Worm (Caenorhabditis elegans) whole organism, L1 larva: ENCODE data around the gene D1079.1.

Source experiments
- C04F5.9 ChIP-seq: sonication (generic microtip); optimal IDR thresholded peaks from 2 replicates; lab custom pipeline; 2016; ENCODE audit warnings: missing genetic modification characterization, missing compliant biosample characterization
- C16A3.4 ChIP-seq: fragments of 150-350 bp; optimal IDR thresholded peaks from 2 replicates; lab custom pipeline; 2014; ENCODE audit warnings: missing biosample characterization, missing genetic modification characterization
- C34B4.2 ChIP-seq: sonication (generic microtip); optimal IDR thresholded peaks from 2 replicates; lab custom pipeline; 2017; ENCODE audit warnings: mild to moderate bottlenecking, missing genetic modification characterization, missing compliant biosample characterization
- F16B12.6 ChIP-seq: fragments of 150-350 bp; optimal IDR thresholded peaks from 2 replicates; lab custom pipeline; 2014; ENCODE audit warnings: missing biosample characterization, missing genetic modification characterization
- aha-1 ChIP-seq: fragments of 150-350 bp; optimal IDR thresholded peaks from 2 replicates; lab custom pipeline; 2014; ENCODE audit warnings: missing biosample characterization, missing genetic modification characterization
- aly-2 ChIP-seq: fragments of 150-350 bp; optimal IDR thresholded peaks from 2 replicates; lab custom pipeline; 2014; ENCODE audit warnings: missing biosample characterization, missing genetic modification characterization
- blmp-1 ChIP-seq: fragments of 150-350 bp; optimal IDR thresholded peaks from 2 replicates; lab custom pipeline; 2014; ENCODE audit warnings: missing biosample characterization, missing genetic modification characterization
- ceh-8 ChIP-seq: fragments of 200-800 bp; sonication (Bioruptor generic); optimal IDR thresholded peaks from 2 replicates; lab custom pipeline; 2018; ENCODE audit warnings: mild to moderate bottlenecking, missing genetic modification characterization, moderate library complexity, missing compliant biosample characterization
- ceh-82 ChIP-seq, 3 experiments: fragments of 150-350 bp in 1 of 3; sonication (generic microtip) in 2 of 3; optimal IDR thresholded peaks; 2 replicates each; lab custom pipeline; 2014 to 2017; ENCODE audit warnings: missing biosample characterization in 3 of 3, missing genetic modification characterization in 3 of 3
- ceh-90 ChIP-seq: sonication (generic microtip); optimal IDR thresholded peaks from 2 replicates; lab custom pipeline; 2016; ENCODE audit warnings: missing genetic modification characterization, missing compliant biosample characterization
- ces-1 ChIP-seq: fragments of 150-350 bp; optimal IDR thresholded peaks from 2 replicates; lab custom pipeline; 2014; ENCODE audit warnings: missing biosample characterization, missing genetic modification reagents, missing genetic modification characterization
- dsc-1 ChIP-seq: sonication (generic microtip); optimal IDR thresholded peaks from 2 replicates; lab custom pipeline; 2016; ENCODE audit warnings: mild to moderate bottlenecking, missing genetic modification characterization, missing compliant biosample characterization
- efl-1 ChIP-seq, 4 experiments: fragments of 150-350 bp; optimal IDR thresholded peaks in 3 of 4; peaks in 1 of 4; 1 replicate in 1 of 4; 2 replicates in 3 of 4; lab custom pipeline; 2014; ENCODE audit warnings: missing biosample characterization in 2 of 4, missing genetic modification characterization in 2 of 4, missing genetic modification reagents in 2 of 4
- efl-3 ChIP-seq: fragments of 200-800 bp; sonication (Bioruptor generic); optimal IDR thresholded peaks from 2 replicates; lab custom pipeline; 2018; ENCODE audit warnings: mild to moderate bottlenecking, missing genetic modification characterization, missing compliant biosample characterization
- egl-13 ChIP-seq: sonication (generic microtip); optimal IDR thresholded peaks from 2 replicates; lab custom pipeline; 2016; ENCODE audit warnings: missing genotype, missing genetic modification reagents, missing genetic modification characterization, missing compliant biosample characterization
- ets-5 ChIP-seq: fragments of 200-800 bp; sonication (Bioruptor generic); IDR thresholded peaks from 2 replicates; pipeline ENCODE4 v1.3.6; 2022; ENCODE audit warnings: missing genetic modification characterization, missing compliant biosample characterization
- fkh-10 ChIP-seq: sonication (generic microtip); optimal IDR thresholded peaks from 2 replicates; lab custom pipeline; 2017; ENCODE audit warnings: missing biosample characterization, missing genetic modification reagents, missing genetic modification characterization
- fkh-4 ChIP-seq: sonication (generic microtip); optimal IDR thresholded peaks from 2 replicates; lab custom pipeline; 2016; ENCODE audit warnings: missing compliant biosample characterization, missing genetic modification characterization, borderline replicate concordance
- grh-1 ChIP-seq: fragments of 200-800 bp; sonication (Bioruptor generic); IDR thresholded peaks from 2 replicates; pipeline ENCODE4 v1.3.6; 2022; ENCODE audit warnings: missing genetic modification reagents, missing genetic modification characterization, missing compliant biosample characterization
- irx-1 ChIP-seq: sonication (generic microtip); optimal IDR thresholded peaks from 2 replicates; lab custom pipeline; 2016; ENCODE audit warnings: missing genetic modification characterization, missing compliant biosample characterization
- isw-1 ChIP-seq: fragments of 200-800 bp; sonication (Bioruptor generic); IDR thresholded peaks from 2 replicates; pipeline ENCODE4 v1.3.6; 2022; ENCODE audit warnings: missing genetic modification characterization, missing compliant biosample characterization
- jun-1 ChIP-seq: fragments of 150-350 bp; optimal IDR thresholded peaks from 2 replicates; lab custom pipeline; 2014; ENCODE audit warnings: missing biosample characterization, missing genetic modification reagents, missing genetic modification characterization
- lin-35 ChIP-seq, 2 experiments: fragments of 150-350 bp; optimal IDR thresholded peaks; 2 replicates each; lab custom pipeline; 2014; ENCODE audit warnings: missing biosample characterization in 2 of 2, missing genetic modification characterization in 2 of 2, missing genetic modification reagents in 2 of 2
- lir-3 ChIP-seq: sonication (generic microtip); optimal IDR thresholded peaks from 2 replicates; lab custom pipeline; 2016; ENCODE audit warnings: mild to moderate bottlenecking, missing genetic modification characterization, moderate library complexity, missing compliant biosample characterization; ENCODE audit not compliant: poor library complexity
- lsy-2 ChIP-seq, 2 experiments: fragments of 150-350 bp; optimal IDR thresholded peaks; 2 replicates each; lab custom pipeline; 2014; ENCODE audit warnings: missing biosample characterization in 2 of 2, missing genetic modification characterization in 2 of 2
- mab-9 ChIP-seq: fragments of 200-800 bp; sonication (Bioruptor generic); IDR thresholded peaks from 2 replicates; pipeline ENCODE4 v1.3.6; 2022; ENCODE audit warnings: missing genetic modification reagents, missing genetic modification characterization, missing compliant biosample characterization
- mdl-1 ChIP-seq, 2 experiments: fragments of 150-350 bp; optimal IDR thresholded peaks; 2 replicates each; lab custom pipeline; 2014 to 2017; ENCODE audit warnings: missing biosample characterization in 2 of 2, missing genetic modification characterization in 2 of 2, inconsistent platforms in 1 of 2
- mef-2 ChIP-seq: fragments of 150-350 bp; optimal IDR thresholded peaks from 2 replicates; lab custom pipeline; 2014; ENCODE audit warnings: missing biosample characterization, missing genetic modification characterization
- nhr-12 ChIP-seq: sonication (generic microtip); optimal IDR thresholded peaks from 2 replicates; lab custom pipeline; 2017; ENCODE audit warnings: missing biosample characterization, missing genetic modification characterization
- nhr-19 ChIP-seq: fragments of 200-800 bp; sonication (Bioruptor generic); conservative IDR thresholded peaks from 2 replicates; pipeline ENCODE4 v1.3.6; 2022; ENCODE audit warnings: missing genetic modification characterization, missing compliant biosample characterization
- nhr-20 ChIP-seq: sonication (generic microtip); optimal IDR thresholded peaks from 2 replicates; lab custom pipeline; 2016; ENCODE audit warnings: mild to moderate bottlenecking, missing genetic modification characterization, missing compliant biosample characterization
- nhr-237 ChIP-seq: fragments of 150-350 bp; optimal IDR thresholded peaks from 2 replicates; lab custom pipeline; 2014; ENCODE audit warnings: missing biosample characterization, missing genetic modification characterization
- nhr-28 ChIP-seq: fragments of 150-350 bp; optimal IDR thresholded peaks from 2 replicates; lab custom pipeline; 2014; ENCODE audit warnings: missing biosample characterization, missing genetic modification characterization
- nhr-47 ChIP-seq: sonication (generic microtip); optimal IDR thresholded peaks from 2 replicates; lab custom pipeline; 2016; ENCODE audit warnings: mild to moderate bottlenecking, missing genetic modification characterization, moderate library complexity, missing compliant biosample characterization
- nhr-76 ChIP-seq: sonication (generic microtip); optimal IDR thresholded peaks from 2 replicates; lab custom pipeline; 2017; ENCODE audit warnings: missing biosample characterization, missing genetic modification characterization
- nhr-77 ChIP-seq: fragments of 150-350 bp; optimal IDR thresholded peaks from 2 replicates; lab custom pipeline; 2014; ENCODE audit warnings: missing biosample characterization, missing genetic modification characterization
- nhr-84 ChIP-seq: sonication (generic microtip); optimal IDR thresholded peaks from 2 replicates; lab custom pipeline; 2017; ENCODE audit warnings: missing biosample characterization, missing genetic modification characterization
- nhr-85 ChIP-seq: sonication (generic microtip); peaks from one replicate; lab custom pipeline; 2016; ENCODE audit warnings: missing genetic modification characterization, inconsistent platforms, missing compliant biosample characterization
- nhr-90 ChIP-seq: sonication (generic microtip); optimal IDR thresholded peaks from 2 replicates; lab custom pipeline; 2016; ENCODE audit warnings: mild to moderate bottlenecking, missing genetic modification characterization, missing compliant biosample characterization; ENCODE audit not compliant: poor library complexity
- pax-3 ChIP-seq: fragments of 200-800 bp; sonication (Bioruptor generic); optimal IDR thresholded peaks from 2 replicates; lab custom pipeline; 2018; ENCODE audit warnings: mild to moderate bottlenecking, missing genetic modification characterization, moderate library complexity, missing compliant biosample characterization
- pqm-1 ChIP-seq: sonication (generic microtip); optimal IDR thresholded peaks from 3 replicates; lab custom pipeline; 2017; ENCODE audit warnings: missing biosample characterization, missing genetic modification characterization
- rnt-1 ChIP-seq: sonication (generic microtip); optimal IDR thresholded peaks from 2 replicates; lab custom pipeline; 2016; ENCODE audit warnings: mild to moderate bottlenecking, missing genetic modification characterization, moderate library complexity, missing compliant biosample characterization
- snpc-4 ChIP-seq: fragments of 150-350 bp; optimal IDR thresholded peaks from 2 replicates; lab custom pipeline; 2014; ENCODE audit warnings: missing biosample characterization, missing genetic modification characterization
- sox-4 ChIP-seq: sonication (generic microtip); optimal IDR thresholded peaks from 2 replicates; lab custom pipeline; 2016; ENCODE audit warnings: missing genetic modification characterization, missing compliant biosample characterization
- sup-37 ChIP-seq: fragments of 200-800 bp; sonication (Bioruptor generic); optimal IDR thresholded peaks from 2 replicates; lab custom pipeline; 2018; ENCODE audit warnings: mild to moderate bottlenecking, missing genetic modification characterization, missing compliant biosample characterization
- swsn-7 ChIP-seq: sonication (generic microtip); optimal IDR thresholded peaks from 2 replicates; lab custom pipeline; 2016; ENCODE audit warnings: missing genetic modification characterization, missing compliant biosample characterization
- tbx-2 ChIP-seq: sonication (generic microtip); optimal IDR thresholded peaks from 2 replicates; lab custom pipeline; 2016; ENCODE audit warnings: missing genetic modification characterization, missing compliant biosample characterization
- tlp-1 ChIP-seq: fragments of 150-350 bp; optimal IDR thresholded peaks from 2 replicates; lab custom pipeline; 2014; ENCODE audit warnings: missing biosample characterization, missing genetic modification characterization
- unc-130 ChIP-seq: fragments of 150-350 bp; optimal IDR thresholded peaks from 2 replicates; lab custom pipeline; 2017; ENCODE audit warnings: missing biosample characterization, missing genetic modification characterization, inconsistent platforms
- unc-86 ChIP-seq: sonication (generic microtip); optimal IDR thresholded peaks from 2 replicates; lab custom pipeline; 2016; ENCODE audit warnings: missing genetic modification characterization, missing compliant biosample characterization
- unc-98 ChIP-seq: fragments of 200-800 bp; sonication (Bioruptor generic); IDR thresholded peaks from 2 replicates; pipeline ENCODE4 v1.3.6; 2022; ENCODE audit warnings: missing genetic modification characterization, missing compliant biosample characterization
- vab-15 ChIP-seq: sonication (generic microtip); optimal IDR thresholded peaks from 2 replicates; lab custom pipeline; 2017; ENCODE audit warnings: missing genotype, mild to moderate bottlenecking, missing genetic modification characterization, missing compliant biosample characterization
- xbp-1 ChIP-seq: sonication (generic microtip); optimal IDR thresholded peaks from 2 replicates; lab custom pipeline; 2016; ENCODE audit warnings: missing genetic modification characterization, missing compliant biosample characterization
- ztf-4 ChIP-seq: fragments of 150-350 bp; optimal IDR thresholded peaks from 2 replicates; lab custom pipeline; 2014; ENCODE audit warnings: missing biosample characterization, missing genetic modification characterization

D1079.1 gene

DNA sequence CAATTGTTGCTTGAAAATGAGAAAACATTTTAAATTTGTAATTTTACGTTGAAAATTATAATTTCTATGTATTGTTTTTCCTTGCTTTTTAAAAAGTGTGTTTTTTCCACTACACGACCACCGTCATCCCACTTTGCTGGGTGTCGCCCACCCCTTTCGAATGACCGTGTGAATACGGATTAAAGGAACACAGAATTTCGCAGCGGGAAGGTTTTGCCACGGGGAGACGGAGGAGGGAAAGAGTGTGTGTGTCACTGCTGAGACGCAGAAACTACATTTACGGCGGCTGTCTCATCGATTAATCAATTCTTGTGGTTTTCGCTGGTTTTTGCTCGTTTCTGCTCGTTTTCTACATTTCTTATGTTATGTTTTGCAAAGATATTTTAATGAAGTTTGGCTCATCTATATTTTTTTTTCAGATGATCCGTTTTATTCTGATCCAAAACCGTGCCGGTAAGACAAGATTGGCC, 54.9 kb downstream of the D1079.1 start, which contains the start of gene aps-2 (continued):
- TF ChIP-seq pax-3 (tag; lab: Kevin White, UChicago), result no peak
- TF ChIP-seq ceh-8 (GFP tag; lab: Kevin White, UChicago), result no peak
- TF ChIP-seq dsc-1 (tag; lab: Kevin White, UChicago), result no peak
- TF ChIP-seq mdl-1 (tag; optimal IDR thresholded peaks at IDR 0.05; lab: Kevin White, UChicago), result peak in 1 of 2 experiments; percentile 8
- TF ChIP-seq nhr-28 (tag; lab: Kevin White, UChicago), result no peak
- TF ChIP-seq mef-2 (tag; lab: Kevin White, UChicago), result no peak
- TF ChIP-seq nhr-20 (tag; lab: Kevin White, UChicago), result peak; percentile 53
- peak in 2 of 3 experiments; percentile 5 to 67 for TF ChIP-seq ceh-82 (tag; optimal IDR thresholded peaks at IDR 0.05; lab: Kevin White, UChicago)
- TF ChIP-seq nhr-90 (tag; lab: Kevin White, UChicago), result peak; percentile 28
- TF ChIP-seq snpc-4 (tag; lab: Kevin White, UChicago), result no peak
- TF ChIP-seq sup-37 (GFP tag; lab: Kevin White, UChicago), result no peak
- TF ChIP-seq lsy-2 (tag; optimal IDR thresholded peaks at IDR 0.05; lab: Kevin White, UChicago), result peak; percentile 34 to 70
- TF ChIP-seq nhr-76, result no peak
- TF ChIP-seq nhr-237 (tag; lab: Kevin White, UChicago), result no peak
- TF ChIP-seq F16B12.6 (tag; lab: Kevin White, UChicago), result peak; percentile 15
- no peak for TF ChIP-seq fkh-4 (tag; lab: Kevin White, UChicago)
- no peak for TF ChIP-seq nhr-12 (tag; lab: Kevin White, UChicago)
- TF ChIP-seq swsn-7 (tag; lab: Kevin White, UChicago), result peak; percentile 57
- TF ChIP-seq aly-2 (tag; lab: Kevin White, UChicago), result no peak
- TF ChIP-seq nhr-77, result no peak
- TF ChIP-seq unc-98 (GFP tag; lab: Robert Waterston, UW), result no peak
- peak; percentile 32 to 61 for TF ChIP-seq lin-35 (GFP tag; optimal IDR thresholded peaks at IDR 0.05; lab: Kevin White, UChicago)
- peak; percentile 39 for TF ChIP-seq fkh-10 (GFP tag; lab: Kevin White, UChicago)
- no peak for TF ChIP-seq ztf-4 (tag; lab: Kevin White, UChicago)
- peak; percentile 62 for TF ChIP-seq rnt-1 (tag; lab: Kevin White, UChicago)
- no peak for TF ChIP-seq lir-3 (tag; lab: Kevin White, UChicago)
- TF ChIP-seq isw-1 (GFP tag; lab: Robert Waterston, UW), result no peak
- TF ChIP-seq xbp-1 (tag; lab: Kevin White, UChicago), result peak; percentile 71
- no peak for TF ChIP-seq C34B4.2 (tag; lab: Kevin White, UChicago)
- no peak for TF ChIP-seq ceh-90
- no peak for TF ChIP-seq tlp-1 (tag; lab: Kevin White, UChicago)
- TF ChIP-seq unc-130, result no peak
- TF ChIP-seq nhr-47 (tag; lab: Kevin White, UChicago), result peak; percentile 69
- no peak for TF ChIP-seq pqm-1
- no peak for TF ChIP-seq mab-9 (GFP tag; lab: Robert Waterston, UW)
- TF ChIP-seq efl-3 (GFP tag; lab: Kevin White, UChicago), result no peak
- no peak for TF ChIP-seq nhr-84 (tag; lab: Kevin White, UChicago)
- peak; percentile 38 for TF ChIP-seq nhr-19 (GFP tag; lab: Robert Waterston, UW)
- no peak for TF ChIP-seq tbx-2 (tag; lab: Kevin White, UChicago)
- TF ChIP-seq efl-1 (optimal IDR thresholded peaks at IDR 0.05; lab: Kevin White, UChicago), result peak; percentile 48 to 69
- TF ChIP-seq efl-1 (GFP tag; optimal IDR thresholded peaks at IDR 0.05 in 1 of 2; lab: Kevin White, UChicago), result peak in 1 of 2 experiments; percentile 90
- TF ChIP-seq blmp-1 (tag; lab: Kevin White, UChicago), result peak; percentile 22
- TF ChIP-seq C16A3.4 (tag; lab: Kevin White, UChicago), result peak; percentile 45
- TF ChIP-seq ets-5 (GFP tag; lab: Robert Waterston, UW), result no peak
- no peak for TF ChIP-seq vab-15 (tag; lab: Kevin White, UChicago)
- TF ChIP-seq aha-1 (tag; lab: Kevin White, UChicago), result no peak
- TF ChIP-seq ces-1 (GFP tag; lab: Kevin White, UChicago), result no peak
- TF ChIP-seq egl-13 (tag; lab: Kevin White, UChicago), result peak; percentile 13
- TF ChIP-seq sox-4 (tag; lab: Kevin White, UChicago), result no peak
- no peak for TF ChIP-seq C04F5.9
- peak; percentile 40 for TF ChIP-seq jun-1 (tag; lab: Kevin White, UChicago)
- no peak for TF ChIP-seq irx-1 (tag; lab: Kevin White, UChicago)
- peak; percentile 64 for TF ChIP-seq nhr-85 (tag; lab: Kevin White, UChicago)
- TF ChIP-seq grh-1, result no peak
- TF ChIP-seq unc-86, result peak; percentile 41
